Worm (Caenorhabditis elegans): Measurements from ENCODE around the gene ztf-9.

ce11 chrV:9706592-9706991, 14.6 kb upstream of the ztf-9 start:
- no peak for TF ChIP-seq zag-1 (tag; optimal IDR thresholded peaks at IDR 0.05)
- no peak for TF ChIP-seq lin-29 (GFP tag; IDR thresholded peaks at IDR 0.05)
- TF ChIP-seq lin-13 (GFP tag; optimal IDR thresholded peaks at IDR 0.05) = no peak
- no peak for TF ChIP-seq mep-1 (tag; optimal IDR thresholded peaks at IDR 0.05)
- TF ChIP-seq unc-62 (GFP tag; optimal IDR thresholded peaks at IDR 0.05 in 1 of 2) = no peak
- no peak for TF ChIP-seq unc-62 (tag; optimal IDR thresholded peaks at IDR 0.05)
- TF ChIP-seq zfp-2 (tag; optimal IDR thresholded peaks at IDR 0.05) = no peak
- no peak for TF ChIP-seq fos-1 (tag; optimal IDR thresholded peaks at IDR 0.05)
- TF ChIP-seq R02D3.7 (tag; optimal IDR thresholded peaks at IDR 0.05) = no peak

All from whole organism, L4 larva.